4 worm cellular contexts compared by ENCODE assay signal in the genomic region with DNA sequence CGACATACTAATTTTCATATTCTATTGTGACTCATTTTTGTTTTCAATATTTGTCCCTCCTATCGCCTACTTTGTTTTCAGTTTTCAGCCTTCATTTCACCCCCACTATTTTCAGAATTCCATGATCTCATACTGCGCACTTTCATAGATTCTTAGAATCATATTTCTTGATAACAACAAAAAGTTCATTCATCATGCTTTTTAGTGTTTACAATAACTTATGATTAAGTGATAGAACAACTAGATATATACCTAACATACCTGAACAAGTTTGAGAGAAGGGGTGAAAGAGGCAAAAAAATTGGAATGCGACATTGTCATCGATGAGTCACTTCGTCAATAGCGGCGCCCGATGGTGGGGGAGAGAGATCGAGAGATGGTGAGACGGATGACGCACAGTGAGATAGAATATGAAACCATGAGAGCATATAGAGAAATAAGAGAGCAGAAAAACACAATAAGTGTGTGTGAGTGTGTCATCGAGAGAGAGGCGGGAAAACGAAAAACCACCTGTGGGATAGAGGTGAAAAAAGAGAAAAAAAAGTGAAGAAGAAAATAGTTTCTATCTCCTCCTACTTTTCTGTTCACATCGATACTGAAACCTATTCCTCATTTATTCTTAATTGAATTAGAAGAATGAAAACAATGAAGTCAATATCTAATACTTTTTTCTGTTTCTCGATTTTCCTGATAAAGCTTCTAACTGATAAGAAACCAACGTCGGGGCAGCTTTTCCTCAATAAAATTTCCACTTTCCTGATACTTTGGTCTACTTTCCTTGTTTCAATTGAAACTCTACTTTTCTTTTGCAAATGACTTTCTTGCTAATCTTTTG.
TF ChIP-seq lines count a peak whose summit lies in the region.

No protein-coding gene starts in this region.

TF ChIP-seq in whole organism, L2 larva, 48 proteins besides CTCF, POLR2A, EP300 and RAD21 (continues in another document):
- TF ChIP-seq nhr-6 (tag; optimal IDR thresholded peaks at IDR 0.05; lab: Kevin White, UChicago) (peak; percentile 52), fos-1 (tag; optimal IDR thresholded peaks at IDR 0.05; lab: Kevin White, UChicago) (peak; percentile 100), ztf-1 (GFP tag; conservative IDR thresholded peaks at IDR 0.05; lab: Robert Waterston, UW) (no peak), nhr-23 (tag; optimal IDR thresholded peaks at IDR 0.05; lab: Kevin White, UChicago) (no peak), dmd-4 (tag; optimal IDR thresholded peaks at IDR 0.05; lab: Kevin White, UChicago) (no peak), gmeb-1 (tag; optimal IDR thresholded peaks at IDR 0.05; lab: Kevin White, UChicago) (peak; percentile 62), nhr-77 (tag; optimal IDR thresholded peaks at IDR 0.05; lab: Kevin White, UChicago) (no peak), crh-2 (tag; optimal IDR thresholded peaks at IDR 0.05; lab: Kevin White, UChicago) (peak; percentile 69), ztf-11 (tag; optimal IDR thresholded peaks at IDR 0.05; lab: Kevin White, UChicago) (peak; percentile 23), alr-1 (tag; optimal IDR thresholded peaks at IDR 0.05; lab: Kevin White, UChicago) (no peak), ceh-16 (tag; optimal IDR thresholded peaks at IDR 0.05; lab: Kevin White, UChicago) (no peak), ceh-82 (tag; optimal IDR thresholded peaks at IDR 0.05; lab: Kevin White, UChicago) (no peak), nhr-25 (tag; optimal IDR thresholded peaks at IDR 0.05; lab: Kevin White, UChicago) (peak; percentile 80), skn-1 (tag; optimal IDR thresholded peaks at IDR 0.05; lab: Kevin White, UChicago) (peak; percentile 1), lin-13 (GFP tag; optimal IDR thresholded peaks at IDR 0.05; lab: Kevin White, UChicago) (peak; percentile 10), nhr-129 (tag; optimal IDR thresholded peaks at IDR 0.05; lab: Kevin White, UChicago) (peak; percentile 87), lsy-2 (tag; optimal IDR thresholded peaks at IDR 0.05; lab: Kevin White, UChicago) (peak; percentile 23 to 71), ama-1 (optimal IDR thresholded peaks at IDR 0.05; lab: Kevin White, UChicago) (peak; percentile 22), ztf-4 (tag; optimal IDR thresholded peaks at IDR 0.05; lab: Kevin White, UChicago) (peak; percentile 81), nhr-11 (tag; optimal IDR thresholded peaks at IDR 0.05; lab: Kevin White, UChicago) (no peak), mbf-1 (tag; optimal IDR thresholded peaks at IDR 0.05; lab: Kevin White, UChicago) (no peak)

TF ChIP-seq in whole organism, L4 larva, 104 proteins besides CTCF, POLR2A, EP300 and RAD21 (continues in another document):
- TF ChIP-seq lin-29 (GFP tag; IDR thresholded peaks at IDR 0.05; lab: Robert Waterston, UW) (no peak), T26A8.4 (GFP tag; IDR thresholded peaks at IDR 0.05; lab: Robert Waterston, UW) (peak; percentile 51; the same call in 1 of the 2 replicates), zip-11 (GFP tag; IDR thresholded peaks at IDR 0.05; lab: Robert Waterston, UW) (no peak), ctbp-1 (GFP tag; IDR thresholded peaks at IDR 0.05; lab: Robert Waterston, UW) (no peak), zfp-2 (tag; optimal IDR thresholded peaks at IDR 0.05; lab: Kevin White, UChicago) (no peak), nhr-41 (GFP tag; IDR thresholded peaks at IDR 0.05; lab: Robert Waterston, UW) (no peak), nhr-6 (tag; optimal IDR thresholded peaks at IDR 0.05; lab: Kevin White, UChicago) (peak; percentile 92), Y48G9A.11 (GFP tag; IDR thresholded peaks at IDR 0.05; lab: Robert Waterston, UW) (no peak), mxl-3 (GFP tag; optimal IDR thresholded peaks at IDR 0.05; lab: Kevin White, UChicago) (peak; percentile 37), ZK337.2 (GFP tag; IDR thresholded peaks at IDR 0.05; lab: Robert Waterston, UW) (no peak), R02D3.7 (tag; optimal IDR thresholded peaks at IDR 0.05; lab: Kevin White, UChicago) (no peak), daf-12 (tag; optimal IDR thresholded peaks at IDR 0.05; lab: Kevin White, UChicago) (no peak), daf-16 (GFP tag; optimal IDR thresholded peaks at IDR 0.05; lab: Kevin White, UChicago) (no peak), daf-16 (tag; optimal IDR thresholded peaks at IDR 0.05; lab: Kevin White, UChicago) (peak; percentile 71), F44E2.7 (GFP tag; IDR thresholded peaks at IDR 0.05; lab: Robert Waterston, UW) (no peak), sdz-12 (GFP tag; optimal IDR thresholded peaks at IDR 0.05; lab: Kevin White, UChicago) (peak; percentile 40), duxl-1 (tag; optimal IDR thresholded peaks at IDR 0.05; lab: Kevin White, UChicago; ENCODE audit: poor library complexity) (no peak), set-16 (GFP tag; IDR thresholded peaks at IDR 0.05; lab: Robert Waterston, UW) (no peak; the same call in 1 of the 2 replicates), ceh-82 (tag; optimal IDR thresholded peaks at IDR 0.05; lab: Kevin White, UChicago) (no peak), ceh-20 (GFP tag; IDR thresholded peaks at IDR 0.05; lab: Robert Waterston, UW) (peak; percentile 25; the same call in 1 of the 2 replicates), snpc-1.2 (GFP tag; IDR thresholded peaks at IDR 0.05; lab: Robert Waterston, UW) (no peak)

TF ChIP-seq in whole organism, late embryonic, 69 proteins besides CTCF, POLR2A, EP300 and RAD21 (continues in another document):
- TF ChIP-seq unc-42 (tag; optimal IDR thresholded peaks at IDR 0.05; lab: Kevin White, UChicago) = peak; percentile 52
- TF ChIP-seq unc-55 (GFP tag; optimal IDR thresholded peaks at IDR 0.05; lab: Kevin White, UChicago) = peak; percentile 35
- TF ChIP-seq ceh-19 (GFP tag; optimal IDR thresholded peaks at IDR 0.05; lab: Kevin White, UChicago) = no peak
- no peak for TF ChIP-seq sdc-2 (tag; optimal IDR thresholded peaks at IDR 0.05; lab: Kevin White, UChicago)
- TF ChIP-seq nfya-1 (tag; optimal IDR thresholded peaks at IDR 0.05; lab: Kevin White, UChicago) = peak; percentile 54
- peak; percentile 15 for TF ChIP-seq ama-1 (optimal IDR thresholded peaks at IDR 0.05; lab: Kevin White, UChicago)
- peak; percentile 28 for TF ChIP-seq F13H6.1 (tag; optimal IDR thresholded peaks at IDR 0.05; lab: Kevin White, UChicago)
- no peak for TF ChIP-seq sox-4 (tag; optimal IDR thresholded peaks at IDR 0.05; lab: Kevin White, UChicago)
- peak; percentile 71 for TF ChIP-seq ceh-18 (tag; optimal IDR thresholded peaks at IDR 0.05; lab: Kevin White, UChicago)
- no peak for TF ChIP-seq nhr-11 (tag; optimal IDR thresholded peaks at IDR 0.05; lab: Kevin White, UChicago)
- peak; percentile 33 for TF ChIP-seq ceh-34 (tag; optimal IDR thresholded peaks at IDR 0.05; lab: Kevin White, UChicago)
- TF ChIP-seq pqm-1 (tag; optimal IDR thresholded peaks at IDR 0.05; lab: Kevin White, UChicago) = peak; percentile 30
- TF ChIP-seq pha-4 (tag; optimal IDR thresholded peaks at IDR 0.05; lab: Kevin White, UChicago) = no peak
- no peak for TF ChIP-seq pros-1 (tag; optimal IDR thresholded peaks at IDR 0.05; lab: Kevin White, UChicago)
- peak; percentile 64 for TF ChIP-seq elt-2 (tag; optimal IDR thresholded peaks at IDR 0.05; lab: Kevin White, UChicago)
- TF ChIP-seq eyg-1 (tag; optimal IDR thresholded peaks at IDR 0.05; lab: Kevin White, UChicago) = no peak
- no peak for TF ChIP-seq T23F11.4 (GFP tag; optimal IDR thresholded peaks at IDR 0.05; lab: Kevin White, UChicago)
- TF ChIP-seq hlh-6 (tag; optimal IDR thresholded peaks at IDR 0.05; lab: Kevin White, UChicago) = no peak
- TF ChIP-seq ref-2 (tag; optimal IDR thresholded peaks at IDR 0.05; lab: Kevin White, UChicago) = no peak
- no peak for TF ChIP-seq unc-3 (GFP tag; conservative IDR thresholded peaks at IDR 0.05; lab: Robert Waterston, UW)
- TF ChIP-seq unc-3 (tag; optimal IDR thresholded peaks at IDR 0.05; lab: Kevin White, UChicago) = no peak
- no peak for TF ChIP-seq mec-3 (tag; optimal IDR thresholded peaks at IDR 0.05; lab: Kevin White, UChicago; ENCODE audit: borderline replicate concordance)
- no peak for TF ChIP-seq K02D7.2 (tag; optimal IDR thresholded peaks at IDR 0.05; lab: Kevin White, UChicago)
- TF ChIP-seq ceh-31 (tag; optimal IDR thresholded peaks at IDR 0.05; lab: Kevin White, UChicago) = peak; percentile 62

TF ChIP-seq in whole organism, mixed stage, embryonic, 35 proteins besides CTCF, POLR2A, EP300 and RAD21:
- TF ChIP-seq lsy-2 (tag; optimal IDR thresholded peaks at IDR 0.05; lab: Kevin White, UChicago) (no peak), flh-1 (GFP tag; optimal IDR thresholded peaks at IDR 0.05; lab: Kevin White, UChicago) (no peak), elt-1 (tag; optimal IDR thresholded peaks at IDR 0.05; lab: Kevin White, UChicago; ENCODE audit: borderline replicate concordance, insufficient read depth) (no peak), unc-39 (tag; optimal IDR thresholded peaks at IDR 0.05; lab: Kevin White, UChicago) (no peak), elt-3 (tag; optimal IDR thresholded peaks at IDR 0.05; lab: Kevin White, UChicago) (no peak), nhr-76 (tag; optimal IDR thresholded peaks at IDR 0.05; lab: Kevin White, UChicago) (no peak), lin-13 (tag; optimal IDR thresholded peaks at IDR 0.05; lab: Kevin White, UChicago) (no peak), sptf-1 (tag; optimal IDR thresholded peaks at IDR 0.05; lab: Kevin White, UChicago) (peak; percentile 19), bed-3 (GFP tag; optimal IDR thresholded peaks at IDR 0.05; lab: Kevin White, UChicago) (no peak), ceh-83 (GFP tag; optimal IDR thresholded peaks at IDR 0.05; lab: Kevin White, UChicago) (no peak), tbx-8 (GFP tag; optimal IDR thresholded peaks at IDR 0.05; lab: Kevin White, UChicago) (no peak), mls-2 (tag; optimal IDR thresholded peaks at IDR 0.05; lab: Kevin White, UChicago) (no peak), ztf-11 (tag; optimal IDR thresholded peaks at IDR 0.05; lab: Kevin White, UChicago) (no peak), ces-1 (GFP tag; optimal IDR thresholded peaks at IDR 0.05; lab: Kevin White, UChicago) (peak; percentile 64), nhr-12 (tag; optimal IDR thresholded peaks at IDR 0.05; lab: Kevin White, UChicago) (no peak), unc-62 (GFP tag; optimal IDR thresholded peaks at IDR 0.05; lab: Kevin White, UChicago) (peak; percentile 59), pha-4 (tag; optimal IDR thresholded peaks at IDR 0.05; lab: Kevin White, UChicago) (peak; percentile 67), drap-1 (GFP tag; optimal IDR thresholded peaks at IDR 0.05; lab: Kevin White, UChicago) (no peak), hlh-1 (tag; optimal IDR thresholded peaks at IDR 0.05; lab: Kevin White, UChicago) (peak; percentile 39), nhr-237 (tag; optimal IDR thresholded peaks at IDR 0.05; lab: Kevin White, UChicago) (peak; percentile 53), ham-2 (GFP tag; optimal IDR thresholded peaks at IDR 0.05; lab: Kevin White, UChicago) (no peak), lin-32 (GFP tag; optimal IDR thresholded peaks at IDR 0.05; lab: Kevin White, UChicago) (no peak), ceh-43 (GFP tag; optimal IDR thresholded peaks at IDR 0.05; lab: Kevin White, UChicago) (no peak), mep-1 (tag; optimal IDR thresholded peaks at IDR 0.05; lab: Kevin White, UChicago) (no peak), unc-120 (tag; optimal IDR thresholded peaks at IDR 0.05; lab: Kevin White, UChicago; ENCODE audit: poor library complexity, severe bottlenecking) (peak; percentile 49), M03D4.4 (tag; optimal IDR thresholded peaks at IDR 0.05; lab: Kevin White, UChicago) (peak; percentile 7)
